Worm (Caenorhabditis elegans): Measurements from ENCODE around the gene soap-1.

- TF ChIP-seq nhr-76 (tag; optimal IDR thresholded peaks at IDR 0.05) (no peak), pqm-1 (tag; optimal IDR thresholded peaks at IDR 0.05) (no peak), egl-27 (tag; optimal IDR thresholded peaks at IDR 0.05) (no peak), nhr-237 (tag; optimal IDR thresholded peaks at IDR 0.05) (no peak), fkh-4 (tag; optimal IDR thresholded peaks at IDR 0.05; ENCODE audit: borderline replicate concordance) (no peak), unc-62 (GFP tag; optimal IDR thresholded peaks at IDR 0.05) (no peak)
Measured at ce11 chrV:7159391-7159790, 55.3 kb downstream of the soap-1 start, which contains the start of gene str-204.
